Worm (Caenorhabditis elegans) whole organism, L4 larva: ENCODE measurements around the gene zmp-3.

Source experiments
- F26F4.8 ChIP-seq: fragments of 200-800 bp; sonication (Bioruptor generic); conservative IDR thresholded peaks from 2 replicates; pipeline ENCODE4 v1.3.6; 2022; ENCODE audit warnings: missing genetic modification characterization, missing compliant biosample characterization
- R02D3.7 ChIP-seq: fragments of 150-350 bp; sonication (generic microtip); optimal IDR thresholded peaks from 3 replicates; lab custom pipeline; 2014; ENCODE audit warnings: missing biosample characterization, missing genetic modification characterization
- aha-1 ChIP-seq: fragments of 150-350 bp; peaks from one replicate; lab custom pipeline; 2014; ENCODE audit warnings: missing biosample characterization, missing genetic modification characterization
- aly-2 ChIP-seq: sonication (generic microtip); optimal IDR thresholded peaks from 2 replicates; lab custom pipeline; 2018; ENCODE audit warnings: missing biosample characterization, missing genetic modification characterization
- ama-1 ChIP-seq: fragments of 150-350 bp; optimal IDR thresholded peaks from 2 replicates; lab custom pipeline; 2014; ENCODE audit warnings: inconsistent platforms, mixed read lengths
- arid-1 ChIP-seq: fragments of 200-800 bp; sonication (Bioruptor generic); conservative IDR thresholded peaks from 2 replicates; pipeline ENCODE4 v1.3.6; 2022; ENCODE audit warnings: missing genetic modification reagents, missing genetic modification characterization, missing compliant biosample characterization
- attf-4 ChIP-seq: sonication (generic microtip); optimal IDR thresholded peaks from 3 replicates; lab custom pipeline; 2017; ENCODE audit warnings: missing biosample characterization, missing genetic modification characterization
- ceh-20 ChIP-seq: fragments of 200-800 bp; sonication (Bioruptor generic); IDR thresholded peaks from 2 replicates; pipeline ENCODE4 v1.3.6; 2022; ENCODE audit warnings: missing genetic modification reagents, missing genetic modification characterization, missing compliant biosample characterization
- ceh-28 ChIP-seq: fragments of 150-350 bp; optimal IDR thresholded peaks from 2 replicates; lab custom pipeline; 2014; ENCODE audit warnings: missing biosample characterization, missing genetic modification reagents, missing genetic modification characterization
- ceh-32 ChIP-seq: sonication (generic microtip); optimal IDR thresholded peaks from 2 replicates; lab custom pipeline; 2016; ENCODE audit warnings: mild to moderate bottlenecking, missing genetic modification characterization, missing compliant biosample characterization; ENCODE audit not compliant: poor library complexity
- ceh-82 ChIP-seq: sonication (generic microtip); optimal IDR thresholded peaks from 2 replicates; lab custom pipeline; 2017; ENCODE audit warnings: missing biosample characterization, missing genetic modification characterization
- cey-2 ChIP-seq: sonication (generic microtip); optimal IDR thresholded peaks from 3 replicates; lab custom pipeline; 2017; ENCODE audit warnings: missing genetic modification characterization, mild to moderate bottlenecking, missing compliant biosample characterization, antibody characterized with exemption, borderline replicate concordance; ENCODE audit not compliant: insufficient read depth
- daf-12 ChIP-seq: fragments of 150-350 bp; optimal IDR thresholded peaks from 2 replicates; lab custom pipeline; 2014; ENCODE audit warnings: missing biosample characterization, missing genetic modification reagents, missing genetic modification characterization
- daf-16 ChIP-seq, 3 experiments: sonication (generic microtip); optimal IDR thresholded peaks; 2 replicates each; lab custom pipeline; 2016 to 2017; ENCODE audit warnings: missing genetic modification characterization in 3 of 3, missing genetic modification reagents in 3 of 3, mild to moderate bottlenecking in 2 of 3, missing compliant biosample characterization in 2 of 3, missing biosample characterization in 1 of 3, moderate library complexity in 1 of 3
- daf-19 ChIP-seq: fragments of 200-800 bp; sonication (Bioruptor generic); conservative IDR thresholded peaks from 2 replicates; pipeline ENCODE4 v1.3.6; 2022; ENCODE audit warnings: missing genetic modification characterization, missing compliant biosample characterization
- dmd-6 ChIP-seq: fragments of 200-800 bp; sonication (Bioruptor generic); IDR thresholded peaks from 2 replicates; pipeline ENCODE4 v1.3.6; 2022; ENCODE audit warnings: missing genetic modification reagents, missing genetic modification characterization, missing compliant biosample characterization
- duxl-1 ChIP-seq: sonication (generic microtip); optimal IDR thresholded peaks from 2 replicates; lab custom pipeline; 2016; ENCODE audit warnings: mild to moderate bottlenecking, missing genetic modification characterization, moderate library complexity, missing compliant biosample characterization; ENCODE audit not compliant: poor library complexity
- dve-1 ChIP-seq: sonication (generic microtip); optimal IDR thresholded peaks from 2 replicates; lab custom pipeline; 2017; ENCODE audit warnings: antibody characterized with exemption, mild to moderate bottlenecking, missing genetic modification characterization, missing compliant biosample characterization; ENCODE audit not compliant: insufficient read depth
- egl-43 ChIP-seq: fragments of 200-800 bp; sonication (Bioruptor generic); IDR thresholded peaks from 2 replicates; pipeline ENCODE4 v1.3.6; 2022; ENCODE audit warnings: missing genetic modification reagents, missing genetic modification characterization, missing compliant biosample characterization
- fos-1 ChIP-seq: fragments of 150-350 bp; optimal IDR thresholded peaks from 2 replicates; lab custom pipeline; 2014; ENCODE audit warnings: missing biosample characterization, missing genetic modification characterization
- hlh-11 ChIP-seq: fragments of 200-800 bp; sonication (Bioruptor generic); optimal IDR thresholded peaks from 2 replicates; lab custom pipeline; 2018; ENCODE audit warnings: mild to moderate bottlenecking, missing genetic modification characterization, missing compliant biosample characterization
- jun-1 ChIP-seq: fragments of 150-350 bp; optimal IDR thresholded peaks from 2 replicates; lab custom pipeline; 2014; ENCODE audit warnings: missing biosample characterization, missing genetic modification reagents, missing genetic modification characterization
- lim-7 ChIP-seq: fragments of 200-800 bp; sonication (Bioruptor generic); IDR thresholded peaks from 2 replicates; pipeline ENCODE4 v1.3.6; 2022; ENCODE audit warnings: missing genetic modification characterization, missing compliant biosample characterization
- lin-1 ChIP-seq: fragments of 200-800 bp; sonication (Bioruptor generic); IDR thresholded peaks from 2 replicates; pipeline ENCODE4 v1.3.6; 2022; ENCODE audit warnings: missing genetic modification reagents, missing genetic modification characterization, missing compliant biosample characterization
- lin-15B ChIP-seq: fragments of 150-350 bp; sonication (generic microtip); optimal IDR thresholded peaks from 3 replicates; lab custom pipeline; 2014; ENCODE audit warnings: missing biosample characterization, missing genetic modification characterization
- nhr-111 ChIP-seq: fragments of 200-800 bp; sonication (Bioruptor generic); optimal IDR thresholded peaks from 2 replicates; lab custom pipeline; 2018; ENCODE audit warnings: mild to moderate bottlenecking, missing genetic modification characterization, missing compliant biosample characterization
- nhr-25 ChIP-seq: sonication (generic microtip); optimal IDR thresholded peaks from 2 replicates; lab custom pipeline; 2017; ENCODE audit warnings: missing genetic modification characterization, mild to moderate bottlenecking, missing compliant biosample characterization, antibody characterized with exemption, moderate library complexity, borderline replicate concordance; ENCODE audit not compliant: insufficient read depth
- nhr-28 ChIP-seq: fragments of 150-350 bp; optimal IDR thresholded peaks from 2 replicates; lab custom pipeline; 2014; ENCODE audit warnings: missing biosample characterization, missing genetic modification characterization
- pqm-1 ChIP-seq: sonication (generic microtip); optimal IDR thresholded peaks from 2 replicates; lab custom pipeline; 2017; ENCODE audit warnings: missing biosample characterization, missing genetic modification characterization
- rbr-2 ChIP-seq: sonication (generic microtip); optimal IDR thresholded peaks from 2 replicates; lab custom pipeline; 2016; ENCODE audit warnings: missing genotype, missing genetic modification characterization, missing compliant biosample characterization
- saeg-2 ChIP-seq: fragments of 200-800 bp; sonication (Bioruptor generic); IDR thresholded peaks from 2 replicates; pipeline ENCODE4 v1.3.6; 2022; ENCODE audit warnings: missing genetic modification reagents, missing genetic modification characterization, missing compliant biosample characterization
- unc-39 ChIP-seq: sonication (generic microtip); optimal IDR thresholded peaks from 2 replicates; lab custom pipeline; 2017; ENCODE audit warnings: missing biosample characterization, missing genetic modification characterization
- zfp-3 ChIP-seq: fragments of 200-800 bp; sonication (Bioruptor generic); conservative IDR thresholded peaks from 2 replicates; pipeline ENCODE4 v1.3.6; 2022; ENCODE audit warnings: missing genetic modification reagents, missing genetic modification characterization, missing compliant biosample characterization
- zip-11 ChIP-seq: fragments of 200-800 bp; sonication (Bioruptor generic); IDR thresholded peaks from 2 replicates; pipeline ENCODE4 v1.3.6; 2022; ENCODE audit warnings: missing genetic modification characterization, missing compliant biosample characterization
- ztf-7 ChIP-seq: fragments of 150-350 bp; optimal IDR thresholded peaks from 2 replicates; lab custom pipeline; 2014; ENCODE audit warnings: missing biosample characterization, missing genetic modification characterization

The zmp-3 gene

DNA sequence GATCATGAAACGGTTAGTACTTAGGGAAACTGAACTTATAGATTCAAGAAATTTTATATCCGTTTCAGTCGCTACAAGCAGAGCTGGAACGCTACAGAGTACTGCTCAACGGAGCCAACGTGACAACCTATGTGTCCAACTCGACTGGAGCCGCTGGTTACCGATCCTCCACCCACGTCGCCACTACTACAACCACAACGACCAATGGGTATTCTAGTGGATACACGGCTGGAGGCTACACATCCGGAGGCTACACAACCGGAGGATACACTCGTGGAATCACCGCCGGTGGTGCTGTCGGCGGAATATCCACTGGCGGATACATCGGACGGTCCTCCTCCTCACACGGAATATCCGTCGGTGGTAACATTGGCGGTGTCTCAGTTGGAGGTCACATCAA, 26.3 kb downstream of the zmp-3 start:
- TF ChIP-seq ceh-28, result no peak
- no peak for TF ChIP-seq arid-1
- TF ChIP-seq aly-2 (tag; lab: Kevin White, UChicago), result no peak

DNA sequence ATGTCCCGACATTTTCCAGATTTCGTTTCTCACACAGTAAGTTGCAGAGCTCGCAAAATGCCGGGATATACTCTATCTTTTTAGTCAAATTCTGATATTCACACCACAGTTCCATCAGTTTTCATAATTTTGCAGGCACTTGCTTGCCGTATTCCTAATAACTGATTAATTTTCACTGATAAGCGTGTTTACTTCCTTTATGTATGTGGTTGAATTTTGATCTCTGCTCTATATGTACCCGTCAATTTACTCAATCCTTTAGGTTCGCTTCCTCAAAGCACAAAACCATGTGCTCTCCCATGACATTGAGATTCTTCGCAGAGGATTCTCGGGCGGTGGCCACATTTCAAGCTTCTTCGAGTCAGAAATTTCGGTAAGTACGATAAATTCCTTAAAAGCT, 27.9 kb downstream of the zmp-3 start:
- TF ChIP-seq lin-15B (tag; lab: Kevin White, UChicago) (no peak), ceh-20 (GFP tag; lab: Robert Waterston, UW) (0 out of 2 replicates have a peak, but pooled peaks have one; percentile 12), duxl-1 (tag; lab: Kevin White, UChicago) (no peak), ama-1 (no peak), ceh-32 (tag; lab: Kevin White, UChicago) (no peak), dve-1 (tag; lab: Kevin White, UChicago) (peak; percentile 47), aha-1 (tag; lab: Kevin White, UChicago) (peak; percentile 70), attf-4 (tag; lab: Kevin White, UChicago) (no peak), jun-1 (tag; lab: Kevin White, UChicago) (no peak), pqm-1 (peak; percentile 11), unc-39 (tag; lab: Kevin White, UChicago) (no peak), nhr-111 (no peak), dmd-6 (GFP tag; lab: Robert Waterston, UW) (peak; percentile 81), arid-1 (no peak), daf-16 (GFP tag; optimal IDR thresholded peaks at IDR 0.05; lab: Kevin White, UChicago) (no peak), daf-16 (tag; optimal IDR thresholded peaks at IDR 0.05; lab: Kevin White, UChicago) (peak; percentile 55), egl-43 (GFP tag; lab: Robert Waterston, UW) (no peak), lim-7 (no peak), saeg-2 (GFP tag; lab: Robert Waterston, UW) (no peak), nhr-28 (tag; lab: Kevin White, UChicago) (peak; percentile 61)

DNA sequence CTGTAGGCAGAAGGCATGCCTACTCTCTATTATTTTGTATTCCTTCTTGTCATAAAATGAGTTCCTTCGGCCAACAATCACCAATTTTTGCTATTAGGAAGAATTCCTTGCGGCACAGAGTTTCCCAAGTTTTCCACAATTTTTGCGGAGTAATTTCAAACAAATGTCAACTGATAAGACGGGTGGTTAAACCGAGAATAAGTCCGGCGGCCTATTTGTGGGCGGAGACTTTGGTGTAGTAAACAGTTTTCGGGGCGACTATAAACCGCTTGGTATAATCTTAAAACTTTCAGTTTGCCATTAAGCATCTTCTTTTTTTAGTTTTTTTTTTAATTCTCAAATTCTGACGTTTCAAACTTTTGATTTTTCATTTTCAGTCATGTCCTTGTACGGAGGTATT, 28.4 kb downstream of the zmp-3 start, which contains the start of gene ifc-1:
Gene ifc-1, plus strand, starts transcription at position 378 of the 400 bp plus-strand sequence.
- no peak for TF ChIP-seq zip-11 (GFP tag; lab: Robert Waterston, UW)
- TF ChIP-seq lin-1 (GFP tag; lab: Robert Waterston, UW), result no peak
- no peak for TF ChIP-seq F26F4.8 (GFP tag; lab: Robert Waterston, UW)
- TF ChIP-seq dmd-6 (GFP tag; lab: Robert Waterston, UW), result peak; percentile 46
- no peak for TF ChIP-seq fos-1 (tag; lab: Kevin White, UChicago)
- peak; percentile 33 for TF ChIP-seq dve-1 (tag; lab: Kevin White, UChicago)
- TF ChIP-seq hlh-11 (tag; lab: Kevin White, UChicago), result peak; percentile 13
- no peak for TF ChIP-seq daf-16 (GFP tag; optimal IDR thresholded peaks at IDR 0.05; lab: Kevin White, UChicago)
- peak; percentile 76 for TF ChIP-seq daf-16 (tag; optimal IDR thresholded peaks at IDR 0.05; lab: Kevin White, UChicago)
- TF ChIP-seq egl-43 (GFP tag; lab: Robert Waterston, UW), result no peak
- no peak for TF ChIP-seq lin-15B (tag; lab: Kevin White, UChicago)
- TF ChIP-seq nhr-25 (tag; lab: Kevin White, UChicago), result no peak
- no peak for TF ChIP-seq daf-12 (tag; lab: Kevin White, UChicago)
- no peak for TF ChIP-seq attf-4 (tag; lab: Kevin White, UChicago)
- no peak for TF ChIP-seq daf-19 (GFP tag; lab: Robert Waterston, UW)
- no peak for TF ChIP-seq ama-1
- no peak for TF ChIP-seq ztf-7 (tag; lab: Kevin White, UChicago)
- peak; percentile 52 for TF ChIP-seq nhr-28 (tag; lab: Kevin White, UChicago)
- TF ChIP-seq zfp-3, result no peak
- TF ChIP-seq ceh-82 (tag; lab: Kevin White, UChicago), result no peak
- TF ChIP-seq cey-2 (tag; lab: Kevin White, UChicago), result no peak
- no peak for TF ChIP-seq R02D3.7 (tag; lab: Kevin White, UChicago)
- TF ChIP-seq rbr-2 (tag; lab: Kevin White, UChicago), result no peak
- TF ChIP-seq, all 104 proteins: peak for 5
